Fruit fly (Drosophila melanogaster) whole organism, embryonic: ENCODE measurements around the gene CG42852.

Experiments used
- B-H1 ChIP-seq: fragments of 200-800 bp; sonication (Bioruptor generic); IDR thresholded peaks from 3 replicates; pipeline ENCODE4 v1.3.6; 2022; ENCODE audit warnings: missing biosample characterization, missing genetic modification characterization
- CG13775 ChIP-seq: fragments of 200-800 bp; sonication (Bioruptor generic); optimal IDR thresholded peaks from 3 replicates; lab custom pipeline; 2017; ENCODE audit warnings: missing biosample characterization, mild to moderate bottlenecking, missing genetic modification characterization
- CG15601 ChIP-seq: fragments of 200-800 bp; sonication (Bioruptor generic); optimal IDR thresholded peaks from 3 replicates; lab custom pipeline; 2019; ENCODE audit warnings: missing biosample characterization, mild to moderate bottlenecking, missing genetic modification characterization, moderate library complexity
- CG4282 ChIP-seq: fragments of 200-800 bp; sonication (Bioruptor generic); optimal IDR thresholded peaks from 2 replicates; lab custom pipeline; 2016; ENCODE audit warnings: missing biosample characterization, missing genetic modification characterization
- Dbx ChIP-seq: fragments of 200-800 bp; sonication (Bioruptor generic); IDR thresholded peaks from 3 replicates; pipeline ENCODE4 v1.3.6; 2022; ENCODE audit warnings: missing biosample characterization, missing genetic modification characterization
- Hr3 ChIP-seq: fragments of 200-800 bp; sonication (Bioruptor generic); optimal IDR thresholded peaks from 3 replicates; lab custom pipeline; 2016; ENCODE audit warnings: missing biosample characterization, missing genetic modification characterization
- Oaz ChIP-seq: fragments of 200-800 bp; sonication (Bioruptor generic); IDR thresholded peaks from 2 replicates; pipeline ENCODE4 v1.3.6; 2022; ENCODE audit warnings: missing biosample characterization, missing genetic modification characterization
- maf-S ChIP-seq: fragments of 200-800 bp; sonication (Bioruptor generic); optimal IDR thresholded peaks from 2 replicates; lab custom pipeline; 2016; ENCODE audit warnings: missing biosample characterization, missing genetic modification characterization

- TF ChIP-seq CG15601 (tag; lab: Kevin White, UChicago) (no peak), Dbx (GFP tag; lab: Robert Waterston, UW) (no peak), maf-S (GFP tag; lab: Kevin White, UChicago) (no peak), Hr3 (GFP tag; lab: Kevin White, UChicago) (no peak), CG4282 (GFP tag; lab: Kevin White, UChicago) (no peak), B-H1 (GFP tag; lab: Robert Waterston, UW) (no peak), CG13775 (no peak), Oaz (GFP tag; lab: Robert Waterston, UW) (no peak)
These were observed 13.6 kb upstream of the CG42852 start for dm6 chr3L:16741660-16742059.
